Worm (Caenorhabditis elegans) whole organism, late embryonic: ENCODE measurements around the gene str-60.

Source experiments
- dve-1 ChIP-seq: sonication (generic microtip); optimal IDR thresholded peaks from 2 replicates; lab custom pipeline; 2017; ENCODE audit warnings: antibody characterized with exemption, mild to moderate bottlenecking, missing genetic modification characterization, missing compliant biosample characterization
- gmeb-2 ChIP-seq: sonication (generic microtip); optimal IDR thresholded peaks from 2 replicates; lab custom pipeline; 2016; ENCODE audit warnings: missing genetic modification characterization, inconsistent platforms, missing compliant biosample characterization
- nfya-1 ChIP-seq: sonication (generic microtip); optimal IDR thresholded peaks from 2 replicates; lab custom pipeline; 2017; ENCODE audit warnings: missing genetic modification characterization, mild to moderate bottlenecking, missing compliant biosample characterization, antibody characterized with exemption, moderate library complexity
- nhr-11 ChIP-seq: fragments of 150-350 bp; optimal IDR thresholded peaks from 2 replicates; lab custom pipeline; 2014; ENCODE audit warnings: missing biosample characterization, missing genetic modification characterization
- npax-4 ChIP-seq: sonication (generic microtip); optimal IDR thresholded peaks from 2 replicates; lab custom pipeline; 2016; ENCODE audit warnings: missing genetic modification characterization, missing compliant biosample characterization
- pag-3 ChIP-seq: sonication (generic microtip); optimal IDR thresholded peaks from 2 replicates; lab custom pipeline; 2016; ENCODE audit warnings: missing compliant biosample characterization, missing genetic modification characterization, borderline replicate concordance
- pqm-1 ChIP-seq: sonication (generic microtip); optimal IDR thresholded peaks from 2 replicates; lab custom pipeline; 2016; ENCODE audit warnings: missing genetic modification characterization, missing compliant biosample characterization
- tbx-2 ChIP-seq: sonication (generic microtip); optimal IDR thresholded peaks from 2 replicates; lab custom pipeline; 2016; ENCODE audit warnings: missing genetic modification characterization, missing compliant biosample characterization
- ztf-16 ChIP-seq: sonication (generic microtip); optimal IDR thresholded peaks from 2 replicates; lab custom pipeline; 2017; ENCODE audit warnings: missing genetic modification characterization, missing compliant biosample characterization

DNA sequence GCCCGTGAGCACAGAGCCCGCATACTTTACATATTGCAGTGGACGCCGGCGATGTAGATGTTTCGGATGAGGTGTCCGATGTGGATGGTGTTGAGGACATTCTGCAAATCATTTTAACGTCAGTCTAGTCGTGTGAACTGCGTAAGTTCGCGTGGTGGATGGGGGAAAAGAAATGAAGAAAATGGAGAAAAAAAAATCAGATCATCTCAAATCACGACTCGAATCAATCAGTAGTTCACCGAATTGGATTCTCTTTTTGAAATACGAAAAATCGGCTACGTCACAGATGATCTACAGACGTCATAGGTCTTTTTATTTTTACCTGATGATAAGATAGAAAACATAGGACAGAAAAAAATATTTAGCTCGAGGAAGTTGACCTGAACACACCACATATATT lies 21.5 kb upstream of the str-60 start, which contains the start of gene nhr-102:
- TF ChIP-seq ztf-16 (tag; lab: Kevin White, UChicago) = no peak
- no peak for TF ChIP-seq nhr-11 (tag; lab: Kevin White, UChicago)
- TF ChIP-seq gmeb-2 (tag; lab: Kevin White, UChicago) = no peak
- no peak for TF ChIP-seq tbx-2
- TF ChIP-seq dve-1 (tag; lab: Kevin White, UChicago) = no peak
- TF ChIP-seq pag-3 = no peak
- no peak for TF ChIP-seq pqm-1
- no peak for TF ChIP-seq nfya-1
- no peak for TF ChIP-seq npax-4 (tag; lab: Kevin White, UChicago)
